Worm (Caenorhabditis elegans): ENCODE data around the gene Y43C5A.3.

Y43C5A.3 gene

DNA sequence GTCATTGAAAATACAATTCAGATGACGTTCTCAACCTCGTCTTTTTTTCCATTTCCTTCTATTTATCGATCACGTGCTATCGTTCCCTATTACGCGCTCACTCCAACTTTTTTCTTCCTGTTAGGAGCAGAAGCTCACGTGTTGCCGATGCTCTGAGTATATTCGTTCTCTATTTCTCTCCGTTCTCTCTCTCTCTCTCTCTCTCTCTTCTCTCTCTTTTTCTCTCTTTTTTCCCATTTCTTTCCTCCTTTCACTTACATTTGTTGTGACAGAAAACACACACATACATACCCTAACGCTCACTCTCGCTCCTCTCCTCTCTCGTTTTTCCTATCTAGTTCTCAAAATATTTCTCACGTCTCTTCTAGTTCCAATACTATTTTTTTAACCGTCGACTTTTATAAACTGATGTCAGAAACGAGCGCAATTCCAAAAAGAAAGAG is 21.5 kb upstream of the Y43C5A.3 start (continued):
- TF ChIP-seq ama-1 (optimal IDR thresholded peaks at IDR 0.05) (no peak), ama-1 (GFP tag; optimal IDR thresholded peaks at IDR 0.05) (no peak), Y67H2A.10 (GFP tag; conservative IDR thresholded peaks at IDR 0.05) (no peak), T07F8.4 (tag; optimal IDR thresholded peaks at IDR 0.05) (no peak), F10E7.11 (tag; optimal IDR thresholded peaks at IDR 0.05) (no peak), D2030.7 (GFP tag; IDR thresholded peaks at IDR 0.05) (no peak), let-607 (tag; optimal IDR thresholded peaks at IDR 0.05) (peak; percentile 65 to 75), ccch-3 (GFP tag; optimal IDR thresholded peaks at IDR 0.05) (no peak), F52B5.7 (tag; optimal IDR thresholded peaks at IDR 0.05) (no peak), aptf-3 (GFP tag; IDR thresholded peaks at IDR 0.05) (no peak), tlf-1 (GFP tag; optimal IDR thresholded peaks at IDR 0.05) (peak; percentile 75), nhr-80 (tag; optimal IDR thresholded peaks at IDR 0.05) (peak; percentile 95), sptf-2 (GFP tag; optimal IDR thresholded peaks at IDR 0.05) (no peak), bed-1 (GFP tag; IDR thresholded peaks at IDR 0.05) (no peak), madf-10 (tag; optimal IDR thresholded peaks at IDR 0.05) (peak; percentile 60), F23B12.7 (tag; optimal IDR thresholded peaks at IDR 0.05; ENCODE audit: insufficient read depth) (peak; percentile 40), F49E8.2 (tag; optimal IDR thresholded peaks at IDR 0.05; ENCODE audit: insufficient read depth) (no peak), sdz-38 (tag; optimal IDR thresholded peaks at IDR 0.05) (no peak), pha-4 (tag; optimal IDR thresholded peaks at IDR 0.05) (no peak), hsf-1 (GFP tag; IDR thresholded peaks at IDR 0.05) (no peak), tbp1 (GFP tag; optimal IDR thresholded peaks at IDR 0.05) (peak; percentile 58), snpc-1.1 (tag; optimal IDR thresholded peaks at IDR 0.05; ENCODE audit: insufficient read depth) (no peak), dox-1 (GFP tag; IDR thresholded peaks at IDR 0.05) (peak; percentile 83), unc-62 (GFP tag; optimal IDR thresholded peaks at IDR 0.05) (peak; percentile 41), C06A6.2 (GFP tag; conservative IDR thresholded peaks at IDR 0.05) (peak; percentile 80), ets-4 (GFP tag; optimal IDR thresholded peaks at IDR 0.05) (no peak), lir-1 (GFP tag; conservative IDR thresholded peaks at IDR 0.05) (peak; percentile 59; the same call in 1 of the 2 replicates), nhr-120 (GFP tag; IDR thresholded peaks at IDR 0.05) (no peak), dpff-1 (tag; optimal IDR thresholded peaks at IDR 0.05) (no peak), pbrm-1 (GFP tag; IDR thresholded peaks at IDR 0.05) (peak; percentile 81), akir-1 (GFP tag; optimal IDR thresholded peaks at IDR 0.05) (no peak), rec-8 (tag; optimal IDR thresholded peaks at IDR 0.05) (no peak), athp-1 (tag; optimal IDR thresholded peaks at IDR 0.05) (no peak), F37B4.10 (GFP tag; IDR thresholded peaks at IDR 0.05) (no peak), hmg-1.2 (GFP tag; IDR thresholded peaks at IDR 0.05) (peak; percentile 84), B0261.1 (tag; optimal IDR thresholded peaks at IDR 0.05) (no peak), lin-26 (GFP tag; IDR thresholded peaks at IDR 0.05) (no peak; the same call in 1 of the 2 replicates), ztf-26 (tag; optimal IDR thresholded peaks at IDR 0.05) (peak; percentile 43), lin-54 (GFP tag; optimal IDR thresholded peaks at IDR 0.05) (peak; percentile 50), nhr-179 (tag; optimal IDR thresholded peaks at IDR 0.05) (no peak), rcor-1 (GFP tag; IDR thresholded peaks at IDR 0.05) (0 out of 2 replicates have a peak, but pooled peaks have one; percentile 43), attf-6 (GFP tag; IDR thresholded peaks at IDR 0.05) (no peak), zfh-2 (GFP tag; conservative IDR thresholded peaks at IDR 0.05) (no peak), die-1 (tag; optimal IDR thresholded peaks at IDR 0.05) (peak; percentile 39), madf-6 (GFP tag; IDR thresholded peaks at IDR 0.05) (peak; percentile 12; the same call in 1 of the 2 replicates), hrde-1 (tag; optimal IDR thresholded peaks at IDR 0.05; ENCODE audit: borderline replicate concordance) (no peak), ceh-40 (GFP tag; IDR thresholded peaks at IDR 0.05) (no peak), ztf-18 (tag; optimal IDR thresholded peaks at IDR 0.05) (peak; percentile 21), F33H1.4 (GFP tag; IDR thresholded peaks at IDR 0.05) (no peak)

All from whole organism, young adult.